Worm (Caenorhabditis elegans) whole organism, young adult: Measurements from ENCODE around the gene CC8.3.
A peak's percentile ranks its signal among the peaks of the same experiment; 100 is the strongest.

Experiments
- B0261.1 ChIP-seq: sonication (generic microtip); optimal IDR thresholded peaks from 2 replicates; lab custom pipeline; 2016; ENCODE audit warnings: mild to moderate bottlenecking, missing genetic modification characterization, moderate library complexity, missing compliant biosample characterization
- B0336.3 ChIP-seq: fragments of 200-800 bp; sonication (Bioruptor generic); IDR thresholded peaks from 2 replicates; pipeline ENCODE4 v1.3.6; 2022; ENCODE audit warnings: missing genetic modification characterization, missing compliant biosample characterization
- C06A6.2 ChIP-seq: fragments of 200-800 bp; sonication (Bioruptor generic); conservative IDR thresholded peaks from 2 replicates; pipeline ENCODE4 v1.3.6; 2022; ENCODE audit warnings: missing genetic modification characterization, missing compliant biosample characterization
- F10E7.11 ChIP-seq: sonication (generic microtip); optimal IDR thresholded peaks from 2 replicates; lab custom pipeline; 2017; ENCODE audit warnings: mild to moderate bottlenecking, missing genetic modification characterization, moderate library complexity, missing compliant biosample characterization
- F33H1.4 ChIP-seq: fragments of 200-800 bp; sonication (Bioruptor generic); IDR thresholded peaks from 2 replicates; pipeline ENCODE4 v1.3.6; 2022; ENCODE audit warnings: missing genetic modification reagents, missing genetic modification characterization, missing compliant biosample characterization
- F37B4.10 ChIP-seq: fragments of 200-800 bp; sonication (Bioruptor generic); IDR thresholded peaks from 2 replicates; pipeline ENCODE4 v1.3.6; 2022; ENCODE audit warnings: missing genetic modification characterization, missing compliant biosample characterization
- Y53G8AR.9 ChIP-seq: fragments of 200-800 bp; sonication (Bioruptor generic); conservative IDR thresholded peaks from 2 replicates; pipeline ENCODE4 v1.3.6; 2022; ENCODE audit warnings: missing genetic modification reagents, missing genetic modification characterization, missing compliant biosample characterization
- Y95B8A.8 ChIP-seq: fragments of 200-800 bp; sonication (Bioruptor generic); IDR thresholded peaks from 2 replicates; pipeline ENCODE4 v1.3.6; 2022; ENCODE audit warnings: missing genetic modification reagents, missing genetic modification characterization, missing compliant biosample characterization
- ama-1 ChIP-seq, 3 experiments: fragments of 150-350 bp in 1 of 3; sonication (generic microtip) in 2 of 3; optimal IDR thresholded peaks; 2 replicates each; lab custom pipeline; 2014 to 2018; ENCODE audit warnings: missing biosample characterization in 2 of 3, missing genetic modification characterization in 2 of 3, missing genetic modification reagents in 2 of 3
- aptf-2 ChIP-seq: fragments of 200-800 bp; sonication (Bioruptor generic); conservative IDR thresholded peaks from 2 replicates; pipeline ENCODE4 v1.3.6; 2022; ENCODE audit warnings: missing genetic modification reagents, missing genetic modification characterization, missing compliant biosample characterization
- aptf-3 ChIP-seq: fragments of 200-800 bp; sonication (Bioruptor generic); IDR thresholded peaks from 2 replicates; pipeline ENCODE4 v1.3.6; 2022; ENCODE audit warnings: missing genetic modification characterization, missing compliant biosample characterization
- bed-1 ChIP-seq: fragments of 200-800 bp; sonication (Bioruptor generic); IDR thresholded peaks from 2 replicates; pipeline ENCODE4 v1.3.6; 2022; ENCODE audit warnings: missing genetic modification reagents, missing genetic modification characterization, missing compliant biosample characterization
- bed-2 ChIP-seq: fragments of 200-800 bp; sonication (Bioruptor generic); IDR thresholded peaks from 2 replicates; pipeline ENCODE4 v1.3.6; 2022; ENCODE audit warnings: missing genetic modification reagents, missing genetic modification characterization, missing compliant biosample characterization
- cebp-1 ChIP-seq, 2 experiments: fragments of 200-800 bp in 1 of 2; sonication (Bioruptor generic) in 1 of 2; sonication (generic microtip) in 1 of 2; IDR thresholded peaks in 1 of 2; optimal IDR thresholded peaks in 1 of 2; 2 replicates each; pipeline versions ENCODE4 v1.3.6 to Lab custom; 2017 to 2022; ENCODE audit warnings: missing compliant biosample characterization in 2 of 2, missing genetic modification characterization in 2 of 2, mild to moderate bottlenecking in 1 of 2, missing genetic modification reagents in 1 of 2, moderate library complexity in 1 of 2
- cebp-2 ChIP-seq: fragments of 200-800 bp; sonication (Bioruptor generic); IDR thresholded peaks from 2 replicates; pipeline ENCODE4 v1.3.6; 2022; ENCODE audit warnings: missing genetic modification characterization, missing compliant biosample characterization
- egl-44 ChIP-seq: fragments of 200-800 bp; sonication (Bioruptor generic); IDR thresholded peaks from 2 replicates; pipeline ENCODE4 v1.3.6; 2022; ENCODE audit warnings: missing genetic modification reagents, missing genetic modification characterization, missing compliant biosample characterization
- egrh-3 ChIP-seq: fragments of 200-800 bp; sonication (Bioruptor generic); IDR thresholded peaks from 2 replicates; pipeline ENCODE4 v1.3.6; 2022; ENCODE audit warnings: missing genetic modification reagents, missing genetic modification characterization, missing compliant biosample characterization
- hmg-1.2 ChIP-seq: fragments of 200-800 bp; sonication (Bioruptor generic); IDR thresholded peaks from 2 replicates; pipeline ENCODE4 v1.3.6; 2022; ENCODE audit warnings: missing genetic modification reagents, missing genetic modification characterization, missing compliant biosample characterization
- hsf-1 ChIP-seq: fragments of 200-800 bp; sonication (Bioruptor generic); IDR thresholded peaks from 2 replicates; pipeline ENCODE4 v1.3.6; 2022; ENCODE audit warnings: missing genetic modification reagents, missing genetic modification characterization, missing compliant biosample characterization
- let-526 ChIP-seq: fragments of 200-800 bp; sonication (Bioruptor generic); IDR thresholded peaks from 2 replicates; pipeline ENCODE4 v1.3.6; 2022; ENCODE audit warnings: missing genetic modification reagents, missing genetic modification characterization, missing compliant biosample characterization
- lin-26 ChIP-seq: fragments of 200-800 bp; sonication (Bioruptor generic); IDR thresholded peaks from 2 replicates; pipeline ENCODE4 v1.3.6; 2022; ENCODE audit warnings: missing genetic modification reagents, missing genetic modification characterization, missing compliant biosample characterization
- lin-35 ChIP-seq, 3 experiments: fragments of 150-350 bp in 2 of 3; sonication (generic microtip) in 1 of 3; optimal IDR thresholded peaks; 2 replicates each; lab custom pipeline; 2014 to 2018; ENCODE audit warnings: missing biosample characterization in 3 of 3, missing genetic modification characterization in 3 of 3, missing genetic modification reagents in 3 of 3
- nfyb-1 ChIP-seq: fragments of 200-800 bp; sonication (Bioruptor generic); IDR thresholded peaks from 2 replicates; pipeline ENCODE4 v1.3.6; 2022; ENCODE audit warnings: missing genetic modification reagents, missing genetic modification characterization, missing compliant biosample characterization
- nhr-27 ChIP-seq: fragments of 200-800 bp; sonication (Bioruptor generic); optimal IDR thresholded peaks from 2 replicates; lab custom pipeline; 2018; ENCODE audit warnings: mild to moderate bottlenecking, missing genetic modification characterization, moderate library complexity, missing compliant biosample characterization
- nhr-90 ChIP-seq: sonication (generic microtip); optimal IDR thresholded peaks from 2 replicates; lab custom pipeline; 2016; ENCODE audit warnings: missing genotype, mild to moderate bottlenecking, missing genetic modification characterization, missing compliant biosample characterization
- rcor-1 ChIP-seq: fragments of 200-800 bp; sonication (Bioruptor generic); IDR thresholded peaks from 2 replicates; pipeline ENCODE4 v1.3.6; 2022; ENCODE audit warnings: missing genetic modification reagents, missing genetic modification characterization, missing compliant biosample characterization
- rpc-1 ChIP-seq, 2 experiments: fragments of 150-350 bp in 1 of 2; sonication (generic microtip) in 1 of 2; optimal IDR thresholded peaks; 2 replicates each; lab custom pipeline; 2014 to 2018; ENCODE audit warnings: missing biosample characterization in 1 of 2, missing genetic modification characterization in 1 of 2, missing genetic modification reagents in 1 of 2, missing genotype in 1 of 2
- snpc-1.3 ChIP-seq: sonication (generic microtip); optimal IDR thresholded peaks from 2 replicates; lab custom pipeline; 2017; ENCODE audit warnings: missing genetic modification characterization, mild to moderate bottlenecking, missing compliant biosample characterization, antibody characterized with exemption, moderate library complexity, missing genotype, missing genetic modification reagents; ENCODE audit not compliant: insufficient read depth
- tbp1 ChIP-seq: fragments of 200-800 bp; sonication (Bioruptor generic); optimal IDR thresholded peaks from 2 replicates; lab custom pipeline; 2018; ENCODE audit warnings: mild to moderate bottlenecking, missing genetic modification characterization, missing compliant biosample characterization
- tbx-9 ChIP-seq: sonication (generic microtip); optimal IDR thresholded peaks from 2 replicates; lab custom pipeline; 2016; ENCODE audit warnings: borderline replicate concordance, missing genetic modification characterization, inconsistent platforms, missing compliant biosample characterization
- tlf-1 ChIP-seq: fragments of 200-800 bp; sonication (Bioruptor generic); optimal IDR thresholded peaks from 2 replicates; lab custom pipeline; 2018; ENCODE audit warnings: mild to moderate bottlenecking, missing genetic modification characterization, missing compliant biosample characterization
- unc-130 ChIP-seq: sonication (generic microtip); optimal IDR thresholded peaks from 2 replicates; lab custom pipeline; 2016; ENCODE audit warnings: missing genetic modification reagents, missing genetic modification characterization, missing compliant biosample characterization
- zfh-2 ChIP-seq: fragments of 200-800 bp; sonication (Bioruptor generic); conservative IDR thresholded peaks from 2 replicates; pipeline ENCODE4 v1.3.6; 2022; ENCODE audit warnings: missing genetic modification reagents, missing genetic modification characterization, missing compliant biosample characterization
- ztf-25 ChIP-seq: fragments of 200-800 bp; sonication (Bioruptor generic); IDR thresholded peaks from 2 replicates; pipeline ENCODE4 v1.3.6; 2022; ENCODE audit warnings: missing genetic modification reagents, missing genetic modification characterization, missing compliant biosample characterization
- ztf-28 ChIP-seq: fragments of 200-800 bp; sonication (Bioruptor generic); IDR thresholded peaks from 2 replicates; pipeline ENCODE4 v1.3.6; 2022; ENCODE audit warnings: missing genetic modification reagents, missing genetic modification characterization, missing compliant biosample characterization
- ztf-3 ChIP-seq: fragments of 200-800 bp; sonication (Bioruptor generic); optimal IDR thresholded peaks from 2 replicates; lab custom pipeline; 2018; ENCODE audit warnings: mild to moderate bottlenecking, missing genetic modification characterization, missing compliant biosample characterization
- ztf-6 ChIP-seq: fragments of 200-800 bp; sonication (Bioruptor generic); IDR thresholded peaks from 2 replicates; pipeline ENCODE4 v1.3.6; 2022; ENCODE audit warnings: missing genetic modification reagents, missing genetic modification characterization, missing compliant biosample characterization

Gene CC8.3

DNA sequence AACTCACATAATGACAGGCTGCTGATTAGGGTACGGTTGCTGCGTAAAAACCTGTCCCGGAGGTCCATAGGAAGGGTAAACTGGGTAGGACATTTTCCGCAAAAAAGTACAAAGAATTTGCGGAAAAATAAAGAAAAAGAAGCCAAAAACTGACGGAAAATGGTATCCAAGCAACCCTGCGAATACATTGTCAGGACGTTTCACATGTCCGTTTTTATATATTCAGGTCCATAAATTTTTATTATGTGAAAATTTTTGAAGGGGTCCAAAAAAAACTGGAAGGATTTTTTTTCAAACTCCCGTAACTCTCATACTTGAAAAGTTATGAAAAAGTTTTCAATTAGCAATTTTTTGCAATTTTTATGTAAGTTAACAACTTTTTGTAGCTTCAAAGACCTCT, at the start of gene CC8.3:
TSS of gene CC8.3 (minus strand) at position 101 of the 400 bp plus-strand sequence.
- no peak for TF ChIP-seq bed-2 (GFP tag; lab: Robert Waterston, UW)
- no peak for TF ChIP-seq B0261.1 (tag; lab: Kevin White, UChicago)
- TF ChIP-seq hsf-1 (GFP tag; lab: Robert Waterston, UW) = no peak
- TF ChIP-seq let-526 (GFP tag; lab: Robert Waterston, UW) = no peak
- TF ChIP-seq bed-1 = no peak
- TF ChIP-seq aptf-3 (GFP tag; lab: Robert Waterston, UW) = no peak
- no peak for TF ChIP-seq ztf-28
- no peak for TF ChIP-seq unc-130 (GFP tag; lab: Kevin White, UChicago)
- no peak for TF ChIP-seq cebp-2 (GFP tag; lab: Robert Waterston, UW)
- no peak for TF ChIP-seq lin-26 (GFP tag; lab: Robert Waterston, UW)
- TF ChIP-seq lin-35 (GFP tag; optimal IDR thresholded peaks at IDR 0.05; lab: Kevin White, UChicago) = no peak
- no peak for TF ChIP-seq B0336.3 (GFP tag; lab: Robert Waterston, UW)
- TF ChIP-seq ztf-6 = no peak

DNA sequence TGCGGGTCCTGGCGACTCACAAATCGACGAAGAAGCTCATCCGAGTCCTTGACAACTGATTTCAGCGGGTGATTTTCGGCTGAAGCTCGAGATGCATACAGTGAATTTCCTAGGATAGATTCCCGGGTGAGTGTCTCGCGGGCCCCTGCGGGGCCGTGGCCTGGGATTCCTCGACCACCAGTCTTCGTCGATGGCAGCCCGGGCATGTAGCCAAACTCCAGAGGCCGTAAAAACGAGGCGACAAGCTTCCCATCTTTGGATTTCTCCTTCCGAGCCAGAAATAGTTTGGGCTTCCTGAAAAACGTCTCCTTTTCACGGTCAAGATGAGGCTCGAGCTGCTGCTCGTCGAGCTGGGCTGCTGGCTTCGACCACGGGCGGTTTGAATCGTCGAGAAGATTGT, 46.0 kb upstream of the CC8.3 start:
- TF ChIP-seq Y95B8A.8 (GFP tag; lab: Robert Waterston, UW) = no peak
- peak; percentile 69; the same call in 1 of the 2 replicates for TF ChIP-seq zfh-2 (GFP tag; lab: Robert Waterston, UW)

DNA sequence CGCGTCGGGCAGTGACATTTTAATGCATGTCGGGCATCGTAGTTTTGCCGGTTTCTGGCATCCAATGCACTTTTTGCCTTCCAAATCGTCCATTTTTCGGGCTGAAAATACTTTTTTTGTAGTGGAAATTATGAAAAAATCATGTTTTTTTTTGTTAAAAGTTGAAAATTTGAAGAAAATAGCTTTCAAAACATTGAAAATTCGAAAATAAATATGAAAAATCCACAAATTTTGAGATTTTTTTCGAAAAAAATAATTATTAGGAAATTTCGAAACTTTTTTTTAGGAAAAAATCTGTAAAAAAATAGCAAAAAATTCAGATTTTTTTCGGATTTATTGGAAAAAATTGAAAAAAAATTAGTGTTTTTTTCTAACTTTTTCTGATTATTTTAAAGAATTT, 44.7 kb upstream of the CC8.3 start, which contains the start of gene map-1:
TSS of gene map-1 (minus strand) at position 101 of the 400 bp plus-strand sequence.
- TF ChIP-seq egl-44 (GFP tag; lab: Robert Waterston, UW) (no peak), rcor-1 (GFP tag; lab: Robert Waterston, UW) (no peak), tbx-9 (tag; lab: Kevin White, UChicago) (no peak), aptf-2 (GFP tag; lab: Robert Waterston, UW) (no peak)
- TF ChIP-seq, all 124 proteins: peak for 0

DNA sequence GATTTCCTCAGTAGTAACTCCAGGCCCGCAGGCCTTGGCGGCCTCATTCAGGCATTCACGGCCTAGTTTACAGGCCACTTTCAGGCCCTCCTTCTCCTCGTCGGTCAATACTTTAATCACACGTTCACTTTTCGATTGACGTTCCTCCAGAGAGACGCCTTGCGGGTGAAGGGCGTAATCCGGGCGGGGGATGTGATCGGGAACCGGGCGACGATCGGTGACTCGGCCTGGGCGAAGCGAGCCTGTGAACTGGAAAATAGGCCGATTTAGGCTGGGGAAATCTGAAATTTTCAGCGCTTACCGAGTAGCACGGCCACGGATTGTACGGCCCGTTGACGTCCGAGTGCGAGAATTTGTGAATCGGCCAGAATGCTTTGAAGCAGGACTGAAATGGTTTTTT, 44.2 kb upstream of the CC8.3 start:
- TF ChIP-seq C06A6.2 (no peak), zfh-2 (GFP tag; lab: Robert Waterston, UW) (peak; percentile 82), ama-1 (optimal IDR thresholded peaks at IDR 0.05; lab: Kevin White, UChicago) (no peak), ama-1 (GFP tag; optimal IDR thresholded peaks at IDR 0.05; lab: Kevin White, UChicago) (no peak), snpc-1.3 (tag; lab: Kevin White, UChicago) (no peak), egrh-3 (GFP tag; lab: Robert Waterston, UW) (no peak), nhr-27 (tag; lab: Kevin White, UChicago) (no peak), ztf-28 (no peak), tlf-1 (GFP tag; lab: Kevin White, UChicago) (no peak), nfyb-1 (no peak), F33H1.4 (no peak), unc-130 (GFP tag; lab: Kevin White, UChicago) (no peak), nhr-90 (no peak), ztf-3 (GFP tag; lab: Kevin White, UChicago) (no peak), F10E7.11 (tag; lab: Kevin White, UChicago) (no peak), F37B4.10 (GFP tag; lab: Robert Waterston, UW) (0 out of 2 replicates have a peak, but pooled peaks have one; percentile 62), Y53G8AR.9 (GFP tag; lab: Robert Waterston, UW) (no peak), cebp-2 (GFP tag; lab: Robert Waterston, UW) (no peak)

DNA sequence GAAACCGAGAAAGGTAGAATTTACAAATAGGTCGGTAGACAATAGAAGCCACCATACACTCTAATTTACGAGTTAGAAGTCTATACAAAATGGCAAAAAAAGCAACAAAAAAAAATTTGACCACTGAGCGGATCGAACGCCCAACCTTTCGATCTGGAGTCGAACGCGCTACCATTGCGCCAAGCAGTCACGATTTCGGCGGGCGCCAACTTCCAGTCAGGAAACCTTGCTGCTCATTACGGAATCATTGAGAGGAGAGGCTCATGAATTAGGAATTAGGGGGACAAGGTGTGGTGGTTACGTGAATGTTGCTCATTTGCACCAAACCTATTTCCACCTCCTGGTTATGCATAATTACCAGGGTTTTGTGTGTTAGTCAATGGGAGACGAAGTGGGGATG, 39.7 kb upstream of the CC8.3 start:
- TF ChIP-seq cebp-1 (GFP tag; IDR thresholded peaks at IDR 0.05; lab: Robert Waterston, UW) (no peak), cebp-1 (tag; optimal IDR thresholded peaks at IDR 0.05; lab: Kevin White, UChicago) (no peak), ztf-25 (GFP tag; lab: Robert Waterston, UW) (no peak), tbp1 (GFP tag; lab: Kevin White, UChicago) (peak; percentile 85), rpc-1 (optimal IDR thresholded peaks at IDR 0.05; lab: Kevin White, UChicago) (peak; percentile 41), rpc-1 (tag; optimal IDR thresholded peaks at IDR 0.05; lab: Kevin White, UChicago) (peak; percentile 68), hmg-1.2 (GFP tag; lab: Robert Waterston, UW) (peak; percentile 27; the same call in 1 of the 2 replicates), B0261.1 (tag; lab: Kevin White, UChicago) (peak; percentile 63)
